Fruit fly (Drosophila melanogaster) whole organism, pupa: ENCODE results near the gene CaMKII.

Experiments
- CG10348 ChIP-seq: fragments of 200-800 bp; sonication (Bioruptor generic); IDR thresholded peaks from 2 replicates; pipeline ENCODE4 v1.3.6; 2022; ENCODE audit warnings: missing biosample characterization, missing genetic modification characterization
- CG12605 ChIP-seq: fragments of 200-800 bp; sonication (Bioruptor generic); IDR thresholded peaks from 2 replicates; pipeline ENCODE4 v1.3.6; 2022; ENCODE audit warnings: missing biosample characterization, missing genetic modification characterization
- CG13204 ChIP-seq: fragments of 200-800 bp; sonication (Bioruptor generic); optimal IDR thresholded peaks from 2 replicates; lab custom pipeline; 2018; ENCODE audit warnings: missing biosample characterization, mild to moderate bottlenecking, missing genetic modification characterization, moderate library complexity
- CG17806 ChIP-seq: fragments of 200-800 bp; sonication (Bioruptor generic); optimal IDR thresholded peaks from 2 replicates; lab custom pipeline; 2018; ENCODE audit warnings: missing biosample characterization, mild to moderate bottlenecking, missing genetic modification characterization, moderate library complexity
- CG32121 ChIP-seq: fragments of 200-800 bp; sonication (Bioruptor generic); IDR thresholded peaks from 2 replicates; pipeline ENCODE4 v1.3.6; 2022; ENCODE audit warnings: missing biosample characterization, missing genetic modification characterization
- CG8159 ChIP-seq: fragments of 200-800 bp; sonication (Bioruptor generic); optimal IDR thresholded peaks from 3 replicates; lab custom pipeline; 2018; ENCODE audit warnings: missing biosample characterization, mild to moderate bottlenecking, missing genetic modification characterization, moderate library complexity
- CG8301 ChIP-seq: fragments of 200-800 bp; sonication (Bioruptor generic); optimal IDR thresholded peaks from 2 replicates; lab custom pipeline; 2018; ENCODE audit warnings: missing biosample characterization, mild to moderate bottlenecking, missing genetic modification characterization
- CG9948 ChIP-seq: fragments of 200-800 bp; sonication (Bioruptor generic); optimal IDR thresholded peaks from 2 replicates; lab custom pipeline; 2018; ENCODE audit warnings: missing biosample characterization, mild to moderate bottlenecking, missing genetic modification characterization, moderate library complexity
- EcR ChIP-seq: fragments of 200-800 bp; sonication (Bioruptor generic); optimal IDR thresholded peaks from 3 replicates; lab custom pipeline; 2019; ENCODE audit warnings: missing biosample characterization, missing genetic modification characterization, mild to moderate bottlenecking, moderate library complexity, missing genetic modification reagents
- Ets98B ChIP-seq: fragments of 200-800 bp; sonication (Bioruptor generic); IDR thresholded peaks from 2 replicates; pipeline ENCODE4 v1.3.6; 2022; ENCODE audit warnings: missing biosample characterization, missing genetic modification characterization
- Snoo ChIP-seq: fragments of 200-800 bp; sonication (Bioruptor generic); optimal IDR thresholded peaks from 3 replicates; lab custom pipeline; 2017; ENCODE audit warnings: missing biosample characterization, mild to moderate bottlenecking, missing genetic modification characterization, inconsistent platforms
- fd96Ca ChIP-seq: fragments of 200-800 bp; sonication (Bioruptor generic); IDR thresholded peaks from 3 replicates; pipeline ENCODE4 v1.3.6; 2022; ENCODE audit warnings: missing biosample characterization, missing genetic modification characterization
- rn ChIP-seq: fragments of 200-800 bp; sonication (Bioruptor generic); IDR thresholded peaks from 2 replicates; pipeline ENCODE4 v1.3.6; 2022; ENCODE audit warnings: missing biosample characterization, missing genetic modification characterization

DNA sequence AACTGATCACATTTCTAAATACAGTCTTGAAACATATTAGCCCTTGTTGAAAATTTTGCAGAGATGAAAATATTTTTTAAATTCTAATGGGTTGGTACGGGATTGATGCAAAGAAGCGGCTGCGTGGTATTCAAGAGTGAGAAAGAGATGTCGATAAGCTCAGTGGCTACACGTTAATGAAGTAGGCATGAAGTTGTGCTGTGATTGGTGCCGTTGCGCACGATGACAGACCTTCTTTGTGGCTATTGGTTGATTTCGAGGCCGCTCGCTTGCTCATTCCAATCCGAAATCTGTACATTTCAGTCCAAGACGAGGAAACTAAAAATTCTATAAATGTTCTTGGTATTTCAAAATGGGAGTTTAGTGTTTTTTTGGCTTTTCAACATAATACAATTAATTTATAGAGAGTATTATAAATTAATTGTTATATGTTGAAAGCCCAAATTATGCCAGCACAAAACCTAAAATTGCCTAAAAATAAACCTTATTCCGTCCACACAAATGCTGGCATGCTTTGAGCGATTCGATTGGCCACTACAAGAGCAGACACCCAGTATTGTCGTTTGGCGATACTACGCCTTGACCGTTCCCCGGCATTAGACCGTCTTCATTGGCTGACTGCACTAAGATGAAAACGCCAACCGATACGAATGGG is 44.2 kb upstream of the CaMKII start:
- TF ChIP-seq CG8301 (no peak), CG9948 (tag; lab: Kevin White, UChicago) (no peak), EcR (no peak), Snoo (tag; lab: Kevin White, UChicago) (no peak), CG8159 (tag; lab: Kevin White, UChicago) (no peak), fd96Ca (no peak), CG17806 (tag; lab: Kevin White, UChicago) (no peak), CG32121 (no peak), CG12605 (no peak), CG10348 (GFP tag; lab: Robert Waterston, UW) (no peak), rn (GFP tag; lab: Robert Waterston, UW) (no peak), CG13204 (no peak), Ets98B (GFP tag; lab: Robert Waterston, UW) (no peak)
